Fruit fly (Drosophila melanogaster) whole organism, embryonic: Measurements from ENCODE around the gene CG13138.

Experiments
- Adf1 ChIP-seq: fragments of 200-800 bp; sonication (Bioruptor generic); IDR thresholded peaks from 2 replicates; pipeline ENCODE4 v1.3.6; 2022; ENCODE audit warnings: missing biosample characterization, missing genetic modification characterization
- Atf3 ChIP-seq: fragments of 200-800 bp; sonication (Bioruptor generic); optimal IDR thresholded peaks from 3 replicates; lab custom pipeline; 2016; ENCODE audit warnings: missing biosample characterization, missing genetic modification characterization
- Bdp1 ChIP-seq: fragments of 200-800 bp; sonication (Bioruptor generic); optimal IDR thresholded peaks from 3 replicates; lab custom pipeline; 2016; ENCODE audit warnings: missing biosample characterization, missing genetic modification characterization
- Bgb ChIP-seq: fragments of 200-800 bp; sonication (Bioruptor generic); IDR thresholded peaks from 2 replicates; pipeline ENCODE4 v1.3.6; 2022; ENCODE audit warnings: missing biosample characterization, missing genetic modification characterization; ENCODE audit not compliant: partially characterized antibody
- Blimp-1 ChIP-seq: fragments of 200-800 bp; sonication (Bioruptor generic); optimal IDR thresholded peaks from 3 replicates; lab custom pipeline; 2018; ENCODE audit warnings: missing biosample characterization, missing genetic modification characterization, mild to moderate bottlenecking, moderate library complexity, missing genetic modification reagents
- CG11456 ChIP-seq: fragments of 200-800 bp; sonication (Bioruptor generic); IDR thresholded peaks from 3 replicates; pipeline ENCODE4 v1.3.6; 2022; ENCODE audit warnings: missing biosample characterization, missing genetic modification characterization
- CG11695 ChIP-seq: fragments of 200-800 bp; sonication (Bioruptor generic); IDR thresholded peaks from 3 replicates; pipeline ENCODE4 v1.3.6; 2022; ENCODE audit warnings: missing biosample characterization, missing genetic modification characterization
- CG11696 ChIP-seq: fragments of 200-800 bp; sonication (Bioruptor generic); IDR thresholded peaks from 2 replicates; pipeline ENCODE4 v1.3.6; 2022; ENCODE audit warnings: missing biosample characterization, missing genetic modification characterization
- CG12219 ChIP-seq: fragments of 200-800 bp; sonication (Bioruptor generic); optimal IDR thresholded peaks from 3 replicates; lab custom pipeline; 2018; ENCODE audit warnings: missing biosample characterization, mild to moderate bottlenecking, missing genetic modification characterization
- CG14050 ChIP-seq: fragments of 200-800 bp; sonication (Bioruptor generic); IDR thresholded peaks from 3 replicates; pipeline ENCODE4 v1.3.6; 2022; ENCODE audit warnings: missing biosample characterization, missing genetic modification characterization
- CG14965 ChIP-seq: fragments of 200-800 bp; sonication (Bioruptor generic); optimal IDR thresholded peaks from 2 replicates; lab custom pipeline; 2016; ENCODE audit warnings: missing biosample characterization, missing genetic modification characterization, borderline replicate concordance
- CG15011 ChIP-seq: fragments of 200-800 bp; sonication (Bioruptor generic); optimal IDR thresholded peaks from 3 replicates; lab custom pipeline; 2018; ENCODE audit warnings: missing biosample characterization, mild to moderate bottlenecking, missing genetic modification characterization
- CG17359 ChIP-seq: fragments of 200-800 bp; sonication (Bioruptor generic); optimal IDR thresholded peaks from 3 replicates; lab custom pipeline; 2018; ENCODE audit warnings: missing biosample characterization, mild to moderate bottlenecking, missing genetic modification characterization, moderate library complexity
- CG2120 ChIP-seq: fragments of 200-800 bp; sonication (Bioruptor generic); optimal IDR thresholded peaks from 3 replicates; lab custom pipeline; 2016; ENCODE audit warnings: missing biosample characterization, missing genetic modification characterization
- CG3065 ChIP-seq: fragments of 200-800 bp; sonication (Bioruptor generic); optimal IDR thresholded peaks from 2 replicates; lab custom pipeline; 2016; ENCODE audit warnings: missing biosample characterization, missing genetic modification characterization
- CG32767 ChIP-seq: fragments of 200-800 bp; sonication (Bioruptor generic); IDR thresholded peaks from 2 replicates; pipeline ENCODE4 v1.3.6; 2022; ENCODE audit warnings: missing biosample characterization, missing genetic modification characterization
- CG4424 ChIP-seq: fragments of 200-800 bp; sonication (Bioruptor generic); optimal IDR thresholded peaks from 3 replicates; lab custom pipeline; 2016; ENCODE audit warnings: missing biosample characterization, missing genetic modification characterization
- CkIIα-i1 ChIP-seq: fragments of 200-800 bp; sonication (Bioruptor generic); IDR thresholded peaks from 2 replicates; pipeline ENCODE4 v1.3.6; 2022; ENCODE audit warnings: missing biosample characterization, missing genetic modification characterization
- Dfd ChIP-seq, 2 experiments: fragments of >200 bp; optimal IDR thresholded peaks; 2 replicates each; lab custom pipeline; 2017; ENCODE audit warnings: missing biosample characterization in 2 of 2, missing genetic modification characterization in 2 of 2
- Doc3 ChIP-seq: fragments of 200-800 bp; sonication (Bioruptor generic); IDR thresholded peaks from 3 replicates; pipeline ENCODE4 v1.3.6; 2022; ENCODE audit warnings: missing biosample characterization, missing genetic modification characterization; ENCODE audit not compliant: partially characterized antibody
- E2f2 ChIP-seq: fragments of 200-800 bp; sonication (Bioruptor generic); IDR thresholded peaks from 2 replicates; pipeline ENCODE4 v1.3.6; 2022; ENCODE audit warnings: missing biosample characterization, missing genetic modification characterization
- Ets65A ChIP-seq: fragments of 200-800 bp; sonication (Bioruptor generic); peaks from one replicate; lab custom pipeline; 2016; ENCODE audit warnings: missing biosample characterization, missing genetic modification characterization
- Fer2 ChIP-seq: fragments of 200-800 bp; sonication (Bioruptor generic); optimal IDR thresholded peaks from 2 replicates; lab custom pipeline; 2018; ENCODE audit warnings: missing biosample characterization, mild to moderate bottlenecking, missing genetic modification characterization, moderate library complexity
- Gsc ChIP-seq: fragments of 200-800 bp; sonication (Bioruptor generic); IDR thresholded peaks from 2 replicates; pipeline ENCODE4 v1.3.6; 2022; ENCODE audit warnings: missing biosample characterization, missing genetic modification characterization
- HLHmδ ChIP-seq: fragments of 200-800 bp; sonication (Bioruptor generic); optimal IDR thresholded peaks from 2 replicates; lab custom pipeline; 2018; ENCODE audit warnings: missing biosample characterization, mild to moderate bottlenecking, missing genetic modification characterization, moderate library complexity
- HmgZ ChIP-seq: fragments of 200-800 bp; sonication (Bioruptor generic); optimal IDR thresholded peaks from 2 replicates; lab custom pipeline; 2018; ENCODE audit warnings: missing biosample characterization, mild to moderate bottlenecking, missing genetic modification characterization
- Lpt ChIP-seq: fragments of >200 bp; optimal IDR thresholded peaks from 2 replicates; lab custom pipeline; 2018; ENCODE audit warnings: missing biosample characterization, missing genetic modification characterization
- Mad ChIP-seq: fragments of 200-800 bp; sonication (Bioruptor generic); optimal IDR thresholded peaks from 2 replicates; lab custom pipeline; 2016; ENCODE audit warnings: missing biosample characterization, missing genetic modification characterization
- Max ChIP-seq: fragments of 200-800 bp; sonication (Bioruptor generic); optimal IDR thresholded peaks from 2 replicates; lab custom pipeline; 2016; ENCODE audit warnings: missing biosample characterization, mild to moderate bottlenecking, missing genetic modification characterization
- NK7.1 ChIP-seq: fragments of 200-800 bp; sonication (Bioruptor generic); optimal IDR thresholded peaks from 3 replicates; lab custom pipeline; 2016; ENCODE audit warnings: missing biosample characterization, missing genetic modification characterization
- NfI ChIP-seq: fragments of 200-800 bp; sonication (Bioruptor generic); optimal IDR thresholded peaks from 3 replicates; lab custom pipeline; 2018; ENCODE audit warnings: missing biosample characterization, mild to moderate bottlenecking, missing genetic modification characterization, moderate library complexity
- Six4 ChIP-seq: fragments of 200-800 bp; sonication (Bioruptor generic); optimal IDR thresholded peaks from 2 replicates; lab custom pipeline; 2016; ENCODE audit warnings: missing biosample characterization, missing genetic modification characterization
- Sox100B ChIP-seq: fragments of 200-800 bp; sonication (Bioruptor generic); optimal IDR thresholded peaks from 3 replicates; lab custom pipeline; 2018; ENCODE audit warnings: missing biosample characterization, mild to moderate bottlenecking, missing genetic modification characterization
- ab ChIP-seq: fragments of 200-800 bp; sonication (Bioruptor generic); optimal IDR thresholded peaks from 2 replicates; lab custom pipeline; 2016; ENCODE audit warnings: missing biosample characterization, missing genetic modification characterization
- br ChIP-seq: fragments of >200 bp; optimal IDR thresholded peaks from 2 replicates; lab custom pipeline; 2017
- bsh ChIP-seq, 2 experiments: fragments of 200-800 bp; sonication (Bioruptor generic); optimal IDR thresholded peaks; 2 replicates each; lab custom pipeline; 2017 to 2018; ENCODE audit warnings: mild to moderate bottlenecking in 2 of 2, missing biosample characterization in 2 of 2, missing genetic modification characterization in 2 of 2, moderate library complexity in 1 of 2
- btn ChIP-seq: fragments of 200-800 bp; sonication (Bioruptor generic); optimal IDR thresholded peaks from 2 replicates; lab custom pipeline; 2016; ENCODE audit warnings: missing biosample characterization, missing genetic modification characterization
- dysf ChIP-seq: fragments of 200-800 bp; sonication (Bioruptor generic); IDR thresholded peaks from 3 replicates; pipeline ENCODE4 v1.3.6; 2022; ENCODE audit warnings: missing biosample characterization, missing genetic modification characterization
- gcm ChIP-seq: fragments of 200-800 bp; sonication (Bioruptor generic); optimal IDR thresholded peaks from 2 replicates; lab custom pipeline; 2019; ENCODE audit warnings: missing biosample characterization, mild to moderate bottlenecking, missing genetic modification characterization, moderate library complexity
- her ChIP-seq: fragments of 200-800 bp; sonication (Bioruptor generic); optimal IDR thresholded peaks from 2 replicates; lab custom pipeline; 2016; ENCODE audit warnings: missing biosample characterization, missing genetic modification characterization
- hkb ChIP-seq, 2 experiments: fragments of 200-800 bp in 1 of 2; fragments of >200 bp in 1 of 2; sonication (Bioruptor generic) in 1 of 2; IDR thresholded peaks in 1 of 2; optimal IDR thresholded peaks in 1 of 2; 2 replicates each; pipeline versions ENCODE4 v1.3.6 to Lab custom; 2017 to 2022; ENCODE audit warnings: missing biosample characterization in 1 of 2, missing genetic modification characterization in 1 of 2
- kni ChIP-seq: fragments of 200-800 bp; sonication (Bioruptor generic); optimal IDR thresholded peaks from 3 replicates; lab custom pipeline; 2017; ENCODE audit warnings: mild to moderate bottlenecking, missing biosample characterization, missing genetic modification reagents, missing genetic modification characterization
- lola ChIP-seq, 3 experiments: fragments of >200 bp in 2 of 3; fragments of 200-800 bp in 1 of 3; sonication (Bioruptor generic) in 1 of 3; optimal IDR thresholded peaks; 2 replicates each; lab custom pipeline; 2017 to 2019; ENCODE audit warnings: missing biosample characterization in 3 of 3, missing genetic modification characterization in 3 of 3, mild to moderate bottlenecking in 1 of 3, moderate library complexity in 1 of 3
- nmo ChIP-seq: fragments of 200-800 bp; sonication (Bioruptor generic); optimal IDR thresholded peaks from 2 replicates; lab custom pipeline; 2018; ENCODE audit warnings: missing biosample characterization, mild to moderate bottlenecking, missing genetic modification characterization, moderate library complexity
- schlank ChIP-seq: fragments of 200-800 bp; sonication (Bioruptor generic); optimal IDR thresholded peaks from 2 replicates; lab custom pipeline; 2018; ENCODE audit warnings: missing biosample characterization, mild to moderate bottlenecking, missing genetic modification characterization
- sd ChIP-seq: fragments of 200-800 bp; sonication (Bioruptor generic); optimal IDR thresholded peaks from 3 replicates; lab custom pipeline; 2018; ENCODE audit warnings: missing biosample characterization, mild to moderate bottlenecking, missing genetic modification characterization, moderate library complexity
- sr ChIP-seq: fragments of 200-800 bp; sonication (Bioruptor generic); IDR thresholded peaks from 3 replicates; pipeline ENCODE4 v1.3.6; 2022; ENCODE audit warnings: missing biosample characterization, missing genetic modification characterization
- usp ChIP-seq: fragments of >200 bp; optimal IDR thresholded peaks from 2 replicates; lab custom pipeline; 2017; ENCODE audit warnings: missing biosample characterization, missing genetic modification characterization
- zen2 ChIP-seq: fragments of 200-800 bp; sonication (Bioruptor generic); IDR thresholded peaks from 3 replicates; pipeline ENCODE4 v1.3.6; 2022; ENCODE audit warnings: missing biosample characterization, missing genetic modification characterization; ENCODE audit not compliant: partially characterized antibody

Gene CG13138

DNA sequence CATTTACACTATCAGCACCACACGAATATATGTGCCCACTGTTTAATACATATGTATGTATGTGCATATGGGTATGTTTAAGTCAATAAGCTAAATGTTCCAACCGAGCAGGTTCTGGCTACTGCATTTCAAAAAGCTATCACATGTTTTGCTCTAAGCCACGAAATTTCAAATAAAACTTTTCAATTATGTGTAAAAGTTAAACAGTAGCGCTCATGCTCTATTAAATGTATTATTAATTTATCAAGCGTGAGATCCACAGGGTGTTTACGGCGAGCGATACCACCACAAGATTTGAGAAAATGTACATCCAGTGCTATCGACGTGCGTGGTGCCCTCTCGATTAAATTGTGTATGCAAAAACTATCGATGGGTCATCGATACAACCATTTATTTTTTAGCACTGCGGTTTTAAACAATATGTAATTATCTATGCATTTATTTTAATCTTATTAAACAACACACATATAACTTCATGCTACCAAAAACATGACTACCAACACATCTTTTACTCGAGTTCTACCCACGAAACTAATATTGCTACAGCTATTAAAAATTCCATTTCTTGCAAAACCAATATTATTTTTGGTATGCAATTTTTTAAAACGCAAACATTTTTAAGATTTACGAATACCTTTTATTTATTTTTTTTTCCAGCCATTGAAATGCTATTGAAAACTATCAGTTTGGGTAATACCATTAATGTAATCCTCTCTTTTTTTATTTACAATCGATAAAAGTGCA is 40.9 kb downstream of the CG13138 start, which contains the start of gene Pten (continued):
- no peak for TF ChIP-seq Bdp1 (GFP tag; lab: Kevin White, UChicago)
- no peak for TF ChIP-seq Gsc
- peak; percentile 42 for TF ChIP-seq Six4
- 0 out of 2 replicates have a peak, but pooled peaks have one; percentile 33 for TF ChIP-seq CG11696 (GFP tag; lab: Robert Waterston, UW)
- TF ChIP-seq zen2 (GFP tag; lab: Robert Waterston, UW): no peak; the same call in 2 of the 3 replicates
- TF ChIP-seq CG2120 (GFP tag; lab: Kevin White, UChicago): peak; percentile 37
- TF ChIP-seq bsh (GFP tag; optimal IDR thresholded peaks at IDR 0.05; lab: Kevin White, UChicago): peak in 1 of 2 experiments; percentile 54
- TF ChIP-seq CG14965 (GFP tag; lab: Kevin White, UChicago): no peak
- TF ChIP-seq ab (GFP tag; lab: Kevin White, UChicago): no peak
- TF ChIP-seq gcm (GFP tag; lab: Kevin White, UChicago): no peak
- TF ChIP-seq Atf3 (GFP tag; lab: Kevin White, UChicago): peak; percentile 68
- TF ChIP-seq Ets65A (GFP tag; lab: Kevin White, UChicago): peak; percentile 95
- TF ChIP-seq CG17359: peak; percentile 80
- peak; percentile 60 for TF ChIP-seq E2f2 (GFP tag; lab: Robert Waterston, UW)
- TF ChIP-seq nmo: peak; percentile 88
- TF ChIP-seq Doc3 (GFP tag; lab: Robert Waterston, UW): peak; percentile 66; the same call in 2 of the 3 replicates
- TF ChIP-seq CG32767: peak; percentile 78
- TF ChIP-seq Dfd (GFP tag; optimal IDR thresholded peaks at IDR 0.05; lab: Kevin White, UChicago): no peak
- no peak for TF ChIP-seq her
- TF ChIP-seq Fer2: peak; percentile 14
- no peak for TF ChIP-seq Adf1
- no peak for TF ChIP-seq sr (GFP tag; lab: Robert Waterston, UW)
- TF ChIP-seq CG15011 (GFP tag; lab: Kevin White, UChicago): no peak
- TF ChIP-seq CG14050 (GFP tag; lab: Robert Waterston, UW): peak; percentile 43; the same call in 2 of the 3 replicates
- TF ChIP-seq CG11695 (GFP tag; lab: Robert Waterston, UW): peak; percentile 73; the same call in 1 of the 3 replicates
- peak; percentile 57 for TF ChIP-seq HmgZ
- no peak for TF ChIP-seq hkb (optimal IDR thresholded peaks at IDR 0.05; lab: Kevin White, UChicago)
- peak; percentile 59; the same call in 1 of the 2 replicates for TF ChIP-seq hkb (GFP tag; IDR thresholded peaks at IDR 0.05; lab: Robert Waterston, UW)
- TF ChIP-seq Blimp-1 (GFP tag; lab: Kevin White, UChicago): no peak
- peak; percentile 7 for TF ChIP-seq CG3065 (GFP tag; lab: Kevin White, UChicago)
- no peak for TF ChIP-seq kni (GFP tag; lab: Kevin White, UChicago)
- TF ChIP-seq CkIIα-i1 (GFP tag; lab: Robert Waterston, UW): no peak
- peak; percentile 79 for TF ChIP-seq Max (GFP tag; lab: Kevin White, UChicago)
- TF ChIP-seq schlank (tag; lab: Kevin White, UChicago): no peak
- TF ChIP-seq sd (tag; lab: Kevin White, UChicago): peak; percentile 4
- TF ChIP-seq btn (GFP tag; lab: Kevin White, UChicago): peak; percentile 23
- TF ChIP-seq Mad: peak; percentile 43
- TF ChIP-seq Sox100B: peak; percentile 63
- peak; percentile 82 for TF ChIP-seq CG4424 (GFP tag; lab: Kevin White, UChicago)
- TF ChIP-seq Bgb (GFP tag; lab: Robert Waterston, UW): peak; percentile 91
- TF ChIP-seq br (lab: Kevin White, UChicago): no peak
- no peak for TF ChIP-seq usp (GFP tag; lab: Kevin White, UChicago)
- no peak for TF ChIP-seq CG11456 (GFP tag; lab: Robert Waterston, UW)
- no peak; the same call in 2 of the 3 replicates for TF ChIP-seq dysf (GFP tag; lab: Robert Waterston, UW)
- peak in 1 of 3 experiments; percentile 84 for TF ChIP-seq lola (GFP tag; optimal IDR thresholded peaks at IDR 0.05; lab: Kevin White, UChicago)
- no peak for TF ChIP-seq Lpt (GFP tag; lab: Kevin White, UChicago)
- TF ChIP-seq HLHmδ (GFP tag; lab: Kevin White, UChicago): no peak
- TF ChIP-seq NK7.1 (GFP tag; lab: Kevin White, UChicago): peak; percentile 39
- TF ChIP-seq NfI: peak; percentile 64
- peak; percentile 27 for TF ChIP-seq CG12219
